Fruit fly (Drosophila melanogaster) whole organism, embryonic: Measurements from ENCODE around the gene CG1638.
A peak's percentile ranks its signal among the peaks of the same experiment; 100 is the strongest.

ENCODE experiments used
- ATbp ChIP-seq: fragments of 200-800 bp; sonication (Bioruptor generic); optimal IDR thresholded peaks from 2 replicates; lab custom pipeline; 2017; ENCODE audit warnings: missing biosample characterization, mild to moderate bottlenecking, missing genetic modification characterization, missing genetic modification reagents
- CG10147 ChIP-seq: fragments of 200-800 bp; sonication (Bioruptor generic); optimal IDR thresholded peaks from 2 replicates; lab custom pipeline; 2019; ENCODE audit warnings: missing biosample characterization, mild to moderate bottlenecking, missing genetic modification characterization, moderate library complexity
- CG11723 ChIP-seq: fragments of 200-800 bp; sonication (Bioruptor generic); optimal IDR thresholded peaks from 2 replicates; lab custom pipeline; 2017; ENCODE audit warnings: missing biosample characterization, mild to moderate bottlenecking, missing genetic modification characterization
- CG12744 ChIP-seq: fragments of 200-800 bp; sonication (Bioruptor generic); optimal IDR thresholded peaks from 2 replicates; lab custom pipeline; 2016; ENCODE audit warnings: missing biosample characterization, missing genetic modification characterization
- CG13287 ChIP-seq: fragments of 200-800 bp; sonication (Bioruptor generic); IDR thresholded peaks from 2 replicates; pipeline ENCODE4 v1.3.6; 2022; ENCODE audit warnings: missing biosample characterization, missing genetic modification characterization; ENCODE audit not compliant: partially characterized antibody
- CG15479 ChIP-seq: fragments of 200-800 bp; sonication (Bioruptor generic); optimal IDR thresholded peaks from 3 replicates; lab custom pipeline; 2019; ENCODE audit warnings: missing biosample characterization, mild to moderate bottlenecking, missing genetic modification characterization, moderate library complexity
- CG15696 ChIP-seq: fragments of 200-800 bp; sonication (Bioruptor generic); optimal IDR thresholded peaks from 2 replicates; lab custom pipeline; 2019; ENCODE audit warnings: missing biosample characterization, mild to moderate bottlenecking, missing genetic modification characterization, moderate library complexity
- CG17385 ChIP-seq: fragments of 200-800 bp; sonication (Bioruptor generic); optimal IDR thresholded peaks from 3 replicates; lab custom pipeline; 2018; ENCODE audit warnings: missing biosample characterization, mild to moderate bottlenecking, missing genetic modification characterization
- CG32772 ChIP-seq: fragments of 200-800 bp; sonication (Bioruptor generic); IDR thresholded peaks from 2 replicates; pipeline ENCODE4 v1.3.6; 2022; ENCODE audit warnings: missing biosample characterization, missing genetic modification characterization
- CG34224 ChIP-seq: fragments of 200-800 bp; sonication (Bioruptor generic); IDR thresholded peaks from 3 replicates; pipeline ENCODE4 v1.3.6; 2022; ENCODE audit warnings: missing biosample characterization, missing genetic modification characterization; ENCODE audit not compliant: partially characterized antibody
- CG3847 ChIP-seq: fragments of 200-800 bp; sonication (Bioruptor generic); IDR thresholded peaks from 2 replicates; pipeline ENCODE4 v1.3.6; 2022; ENCODE audit warnings: missing biosample characterization, missing genetic modification characterization
- CG4328 ChIP-seq: fragments of 200-800 bp; sonication (Bioruptor generic); optimal IDR thresholded peaks from 3 replicates; lab custom pipeline; 2017; ENCODE audit warnings: missing biosample characterization, missing genetic modification reagents, missing genetic modification characterization
- CG6175 ChIP-seq: fragments of 200-800 bp; sonication (Bioruptor generic); IDR thresholded peaks from 3 replicates; pipeline ENCODE4 v1.3.6; 2022; ENCODE audit warnings: missing biosample characterization, missing genetic modification characterization
- CG6683 ChIP-seq: fragments of 200-800 bp; sonication (Bioruptor generic); optimal IDR thresholded peaks from 2 replicates; lab custom pipeline; 2017; ENCODE audit warnings: missing biosample characterization, mild to moderate bottlenecking, missing genetic modification characterization, missing genetic modification reagents
- CG6791 ChIP-seq: fragments of 200-800 bp; sonication (Bioruptor generic); IDR thresholded peaks from 3 replicates; pipeline ENCODE4 v1.3.6; 2022; ENCODE audit warnings: missing biosample characterization, missing genetic modification characterization; ENCODE audit not compliant: partially characterized antibody
- CG7839 ChIP-seq: fragments of 200-800 bp; sonication (Bioruptor generic); optimal IDR thresholded peaks from 3 replicates; lab custom pipeline; 2018; ENCODE audit warnings: missing biosample characterization, mild to moderate bottlenecking, missing genetic modification characterization, moderate library complexity
- CG7928 ChIP-seq: fragments of 200-800 bp; sonication (Bioruptor generic); optimal IDR thresholded peaks from 2 replicates; lab custom pipeline; 2017; ENCODE audit warnings: missing biosample characterization, mild to moderate bottlenecking, missing genetic modification characterization
- CG8478 ChIP-seq: fragments of >200 bp; optimal IDR thresholded peaks from 2 replicates; lab custom pipeline; 2018
- CkIIα-i1 ChIP-seq: fragments of 200-800 bp; sonication (Bioruptor generic); IDR thresholded peaks from 2 replicates; pipeline ENCODE4 v1.3.6; 2022; ENCODE audit warnings: missing biosample characterization, missing genetic modification characterization
- Dp ChIP-seq: fragments of 200-800 bp; sonication (Bioruptor generic); optimal IDR thresholded peaks from 2 replicates; lab custom pipeline; 2018; ENCODE audit warnings: missing biosample characterization, mild to moderate bottlenecking, missing genetic modification characterization, moderate library complexity
- Hand ChIP-seq: fragments of 200-800 bp; sonication (Bioruptor generic); optimal IDR thresholded peaks from 2 replicates; lab custom pipeline; 2017; ENCODE audit warnings: mild to moderate bottlenecking, missing biosample characterization, missing genetic modification reagents, missing genetic modification characterization
- Hr78 ChIP-seq, 2 experiments: fragments of 200-800 bp in 1 of 2; fragments of >200 bp in 1 of 2; sonication (Bioruptor generic) in 1 of 2; optimal IDR thresholded peaks; 2 replicates each; lab custom pipeline; 2017 to 2019; ENCODE audit warnings: missing biosample characterization in 2 of 2, missing genetic modification characterization in 2 of 2, mild to moderate bottlenecking in 1 of 2, moderate library complexity in 1 of 2
- Jarid2 ChIP-seq: fragments of 200-800 bp; sonication (Bioruptor generic); optimal IDR thresholded peaks from 3 replicates; lab custom pipeline; 2017; ENCODE audit warnings: mild to moderate bottlenecking, missing biosample characterization, missing genetic modification reagents, missing genetic modification characterization
- Mes4 ChIP-seq: fragments of 200-800 bp; sonication (Bioruptor generic); optimal IDR thresholded peaks from 2 replicates; lab custom pipeline; 2016; ENCODE audit warnings: missing biosample characterization, missing genetic modification characterization
- Rx ChIP-seq: fragments of 200-800 bp; sonication (Bioruptor generic); IDR thresholded peaks from 2 replicates; pipeline ENCODE4 v1.3.6; 2022; ENCODE audit warnings: missing biosample characterization, missing genetic modification characterization
- Scr ChIP-seq: fragments of 200-800 bp; sonication (Bioruptor generic); IDR thresholded peaks from 2 replicates; pipeline ENCODE4 v1.3.6; 2022; ENCODE audit warnings: missing biosample characterization, missing genetic modification characterization; ENCODE audit not compliant: partially characterized antibody
- Side ChIP-seq: fragments of 200-800 bp; sonication (Bioruptor generic); optimal IDR thresholded peaks from 2 replicates; lab custom pipeline; 2016; ENCODE audit warnings: missing biosample characterization, missing genetic modification characterization
- Sox102F ChIP-seq: fragments of 200-800 bp; sonication (Bioruptor generic); optimal IDR thresholded peaks from 2 replicates; lab custom pipeline; 2018; ENCODE audit warnings: missing biosample characterization, mild to moderate bottlenecking, missing genetic modification characterization, moderate library complexity
- Trl ChIP-seq, 3 experiments: fragments of >200 bp in 2 of 3; fragments of 200-800 bp in 1 of 3; sonication (Bioruptor generic) in 1 of 3; optimal IDR thresholded peaks; 2 replicates in 1 of 3; 3 replicates in 2 of 3; lab custom pipeline; 2016 to 2017; ENCODE audit warnings: missing biosample characterization in 1 of 3, missing genetic modification characterization in 1 of 3
- ase ChIP-seq: fragments of 200-800 bp; sonication (Bioruptor generic); IDR thresholded peaks from 3 replicates; pipeline ENCODE4 v1.3.6; 2022; ENCODE audit warnings: missing biosample characterization, missing genetic modification characterization
- bowl ChIP-seq: fragments of 200-800 bp; sonication (Bioruptor generic); IDR thresholded peaks from 2 replicates; pipeline ENCODE4 v1.3.6; 2022; ENCODE audit warnings: missing biosample characterization, missing genetic modification characterization
- dm ChIP-seq: fragments of 200-800 bp; sonication (Bioruptor generic); optimal IDR thresholded peaks from 3 replicates; lab custom pipeline; 2016; ENCODE audit warnings: missing biosample characterization, missing genetic modification characterization
- grau ChIP-seq: fragments of 200-800 bp; optimal IDR thresholded peaks from 3 replicates; lab custom pipeline; 2019; ENCODE audit warnings: missing biosample characterization, mild to moderate bottlenecking, missing genetic modification characterization, moderate library complexity
- insv ChIP-seq, 2 experiments: fragments of 200-800 bp; sonication (Bioruptor generic); optimal IDR thresholded peaks; 3 replicates each; lab custom pipeline; 2016 to 2018; ENCODE audit warnings: missing biosample characterization in 2 of 2, missing genetic modification characterization in 2 of 2
- knrl ChIP-seq: fragments of 200-800 bp; sonication (Bioruptor generic); IDR thresholded peaks from 3 replicates; pipeline ENCODE4 v1.3.6; 2022; ENCODE audit warnings: missing biosample characterization, missing genetic modification characterization; ENCODE audit not compliant: partially characterized antibody
- lov ChIP-seq, 2 experiments: fragments of 200-800 bp in 1 of 2; fragments of >200 bp in 1 of 2; sonication (Bioruptor generic) in 1 of 2; IDR thresholded peaks in 1 of 2; optimal IDR thresholded peaks in 1 of 2; 2 replicates in 1 of 2; 3 replicates in 1 of 2; pipeline versions ENCODE4 v1.3.6 to Lab custom; 2017 to 2022; ENCODE audit warnings: missing biosample characterization in 1 of 2, missing genetic modification characterization in 1 of 2
- luna ChIP-seq: fragments of 200-800 bp; sonication (Bioruptor generic); optimal IDR thresholded peaks from 2 replicates; lab custom pipeline; 2016; ENCODE audit warnings: missing biosample characterization, missing genetic modification characterization
- nerfin-1 ChIP-seq: fragments of 200-800 bp; sonication (Bioruptor generic); optimal IDR thresholded peaks from 3 replicates; lab custom pipeline; 2019; ENCODE audit warnings: missing biosample characterization, mild to moderate bottlenecking, missing genetic modification characterization, moderate library complexity
- otp ChIP-seq: fragments of 200-800 bp; sonication (Bioruptor generic); IDR thresholded peaks from 3 replicates; pipeline ENCODE4, ENCODE4 v1.3.6; 2022; ENCODE audit warnings: missing biosample characterization, missing genetic modification characterization
- sens ChIP-seq: fragments of 200-800 bp; sonication (Bioruptor generic); peaks from one replicate; lab custom pipeline; 2016; ENCODE audit warnings: missing biosample characterization, missing genetic modification characterization
- sna ChIP-seq: fragments of 200-800 bp; sonication (Bioruptor generic); IDR thresholded peaks from 2 replicates; pipeline ENCODE4 v1.3.6; 2022; ENCODE audit warnings: missing biosample characterization, missing genetic modification characterization; ENCODE audit not compliant: partially characterized antibody
- ssp ChIP-seq: fragments of 200-800 bp; sonication (Bioruptor generic); IDR thresholded peaks from 2 replicates; pipeline ENCODE4 v1.3.6; 2022; ENCODE audit warnings: missing biosample characterization, missing genetic modification characterization
- tna ChIP-seq: fragments of 200-800 bp; sonication (Bioruptor generic); IDR thresholded peaks from 2 replicates; pipeline ENCODE4 v1.3.6; 2022; ENCODE audit warnings: missing biosample characterization, missing genetic modification characterization; ENCODE audit not compliant: partially characterized antibody
- twi ChIP-seq: fragments of 200-800 bp; optimal IDR thresholded peaks from 2 replicates; lab custom pipeline; 2019; ENCODE audit warnings: missing biosample characterization, mild to moderate bottlenecking, missing genetic modification characterization, moderate library complexity
- tx ChIP-seq: fragments of 200-800 bp; sonication (Bioruptor generic); optimal IDR thresholded peaks from 2 replicates; lab custom pipeline; 2016; ENCODE audit warnings: missing biosample characterization, missing genetic modification characterization
- vvl ChIP-seq: fragments of 200-800 bp; sonication (Bioruptor generic); IDR thresholded peaks from 2 replicates; pipeline ENCODE4 v1.3.6; 2022; ENCODE audit warnings: missing biosample characterization, missing genetic modification characterization
- wor ChIP-seq: fragments of 200-800 bp; sonication (Bioruptor generic); IDR thresholded peaks from 2 replicates; pipeline ENCODE4 v1.3.6; 2022; ENCODE audit warnings: missing biosample characterization, missing genetic modification characterization
- z ChIP-seq: fragments of 200-800 bp; sonication (Bioruptor generic); IDR thresholded peaks from 3 replicates; pipeline ENCODE4 v1.3.6; 2022; ENCODE audit warnings: missing biosample characterization, missing genetic modification characterization
- zen2 ChIP-seq: fragments of 200-800 bp; sonication (Bioruptor generic); IDR thresholded peaks from 3 replicates; pipeline ENCODE4 v1.3.6; 2022; ENCODE audit warnings: missing biosample characterization, missing genetic modification characterization; ENCODE audit not compliant: partially characterized antibody

The CG1638 gene

DNA sequence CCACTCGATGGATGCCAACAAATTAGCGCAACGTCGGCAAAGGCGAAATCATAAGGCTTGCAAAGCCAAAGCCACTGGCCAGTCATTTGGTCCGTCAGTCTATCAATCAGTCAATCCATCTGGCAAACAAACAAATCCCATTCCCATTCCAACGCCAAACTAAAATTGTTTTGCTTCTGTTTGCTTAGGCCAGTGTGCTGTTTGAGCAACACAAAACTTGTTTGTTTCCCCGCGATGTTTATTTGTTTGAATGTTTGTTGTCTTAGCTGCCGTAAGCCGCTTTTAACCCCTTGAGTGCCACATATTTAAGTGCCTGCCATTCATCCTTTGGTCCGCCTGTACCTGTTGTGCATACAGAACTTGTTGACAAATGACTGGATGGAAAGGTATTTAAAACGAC lies 39.5 kb upstream of the CG1638 start (continued):
- TF ChIP-seq CG7928 (no peak), otp (GFP tag; lab: Robert Waterston, UW) (peak; percentile 72; the same call in 2 of the 3 replicates), zen2 (GFP tag; lab: Robert Waterston, UW) (no peak), tna (GFP tag; lab: Robert Waterston, UW) (no peak), CkIIα-i1 (GFP tag; lab: Robert Waterston, UW) (no peak), CG6175 (GFP tag; lab: Robert Waterston, UW) (no peak), ATbp (GFP tag; lab: Kevin White, UChicago) (peak; percentile 76), Trl (optimal IDR thresholded peaks at IDR 0.05; lab: Kevin White, UChicago) (no peak), Trl (GFP tag; optimal IDR thresholded peaks at IDR 0.05; lab: Kevin White, UChicago) (peak; percentile 51), CG15479 (GFP tag; lab: Kevin White, UChicago) (peak; percentile 85), CG11723 (GFP tag; lab: Kevin White, UChicago) (peak; percentile 61), dm (GFP tag; lab: Kevin White, UChicago) (peak; percentile 39), Dp (GFP tag; lab: Kevin White, UChicago) (no peak), CG13287 (GFP tag; lab: Robert Waterston, UW) (no peak), z (GFP tag; lab: Robert Waterston, UW) (peak; percentile 68; the same call in 2 of the 3 replicates), CG10147 (GFP tag; lab: Kevin White, UChicago) (no peak), CG3847 (no peak), ssp (no peak), Scr (GFP tag; lab: Robert Waterston, UW) (no peak), wor (GFP tag; lab: Robert Waterston, UW) (no peak), CG32772 (GFP tag; lab: Robert Waterston, UW) (no peak), CG17385 (GFP tag; lab: Kevin White, UChicago) (peak; percentile 21), Side (peak; percentile 69), CG4328 (GFP tag; lab: Kevin White, UChicago) (peak; percentile 39), Jarid2 (GFP tag; lab: Kevin White, UChicago) (peak; percentile 43), sna (GFP tag; lab: Robert Waterston, UW) (no peak), CG15696 (peak; percentile 98), sens (peak; percentile 96), Hr78 (GFP tag; optimal IDR thresholded peaks at IDR 0.05; lab: Kevin White, UChicago) (no peak), Sox102F (GFP tag; lab: Kevin White, UChicago) (peak; percentile 38), lov (optimal IDR thresholded peaks at IDR 0.05; lab: Kevin White, UChicago) (no peak), lov (GFP tag; IDR thresholded peaks at IDR 0.05; lab: Robert Waterston, UW) (peak; percentile 78), insv (GFP tag; optimal IDR thresholded peaks at IDR 0.05; lab: Kevin White, UChicago) (peak in 1 of 2 experiments; percentile 29), bowl (GFP tag; lab: Robert Waterston, UW) (no peak), luna (GFP tag; lab: Kevin White, UChicago) (no peak), CG8478 (lab: Kevin White, UChicago) (no peak), knrl (GFP tag; lab: Robert Waterston, UW) (no peak), CG6683 (GFP tag; lab: Kevin White, UChicago) (no peak), grau (peak; percentile 31), nerfin-1 (tag; lab: Kevin White, UChicago) (peak; percentile 58), tx (GFP tag; lab: Kevin White, UChicago) (no peak), CG6791 (GFP tag; lab: Robert Waterston, UW) (no peak), Rx (GFP tag; lab: Robert Waterston, UW) (no peak), Hand (GFP tag; lab: Kevin White, UChicago) (no peak), CG34224 (GFP tag; lab: Robert Waterston, UW) (no peak), Mes4 (peak; percentile 63), vvl (peak; percentile 43; the same call in 1 of the 2 replicates), CG12744 (GFP tag; lab: Kevin White, UChicago) (peak; percentile 29), twi (peak; percentile 57), CG7839 (peak; percentile 15), ase (GFP tag; lab: Robert Waterston, UW) (no peak)
